Worm (Caenorhabditis elegans) whole organism, young adult: ENCODE data around the gene ZK1127.12.

ENCODE experiments used
- B0019.2 ChIP-seq: fragments of 200-800 bp; sonication (Bioruptor generic); conservative IDR thresholded peaks from 2 replicates; pipeline ENCODE4 v1.3.6; 2022; ENCODE audit warnings: missing genetic modification reagents, missing genetic modification characterization, missing compliant biosample characterization
- B0336.3 ChIP-seq: fragments of 200-800 bp; sonication (Bioruptor generic); IDR thresholded peaks from 2 replicates; pipeline ENCODE4 v1.3.6; 2022; ENCODE audit warnings: missing genetic modification characterization, missing compliant biosample characterization
- D2030.7 ChIP-seq: fragments of 200-800 bp; sonication (Bioruptor generic); IDR thresholded peaks from 2 replicates; pipeline ENCODE4 v1.3.6; 2022; ENCODE audit warnings: missing genetic modification reagents, missing genetic modification characterization, missing compliant biosample characterization
- F10E7.11 ChIP-seq: sonication (generic microtip); optimal IDR thresholded peaks from 2 replicates; lab custom pipeline; 2017; ENCODE audit warnings: mild to moderate bottlenecking, missing genetic modification characterization, moderate library complexity, missing compliant biosample characterization
- F33H1.4 ChIP-seq: fragments of 200-800 bp; sonication (Bioruptor generic); IDR thresholded peaks from 2 replicates; pipeline ENCODE4 v1.3.6; 2022; ENCODE audit warnings: missing genetic modification reagents, missing genetic modification characterization, missing compliant biosample characterization
- F37B4.10 ChIP-seq: fragments of 200-800 bp; sonication (Bioruptor generic); IDR thresholded peaks from 2 replicates; pipeline ENCODE4 v1.3.6; 2022; ENCODE audit warnings: missing genetic modification characterization, missing compliant biosample characterization
- K12H6.12 ChIP-seq: fragments of 200-800 bp; sonication (Bioruptor generic); optimal IDR thresholded peaks from 2 replicates; lab custom pipeline; 2018; ENCODE audit warnings: mild to moderate bottlenecking, missing genetic modification characterization, missing compliant biosample characterization
- T26A5.8 ChIP-seq: sonication (generic microtip); optimal IDR thresholded peaks from 2 replicates; lab custom pipeline; 2016; ENCODE audit warnings: missing genetic modification characterization, missing compliant biosample characterization
- Y56A3A.18 ChIP-seq: fragments of 200-800 bp; sonication (Bioruptor generic); IDR thresholded peaks from 2 replicates; pipeline ENCODE4 v1.3.6; 2022; ENCODE audit warnings: missing genetic modification reagents, missing genetic modification characterization, missing compliant biosample characterization
- Y67H2A.10 ChIP-seq: fragments of 200-800 bp; sonication (Bioruptor generic); conservative IDR thresholded peaks from 2 replicates; pipeline ENCODE4 v1.3.6; 2022; ENCODE audit warnings: missing genetic modification reagents, missing genetic modification characterization, missing compliant biosample characterization
- ZK185.1 ChIP-seq: sonication (generic microtip); optimal IDR thresholded peaks from 2 replicates; lab custom pipeline; 2016; ENCODE audit warnings: mild to moderate bottlenecking, missing genetic modification characterization, missing compliant biosample characterization; ENCODE audit not compliant: poor library complexity, severe bottlenecking
- aptf-2 ChIP-seq: fragments of 200-800 bp; sonication (Bioruptor generic); conservative IDR thresholded peaks from 2 replicates; pipeline ENCODE4 v1.3.6; 2022; ENCODE audit warnings: missing genetic modification reagents, missing genetic modification characterization, missing compliant biosample characterization
- aptf-3 ChIP-seq: fragments of 200-800 bp; sonication (Bioruptor generic); IDR thresholded peaks from 2 replicates; pipeline ENCODE4 v1.3.6; 2022; ENCODE audit warnings: missing genetic modification characterization, missing compliant biosample characterization
- dox-1 ChIP-seq: fragments of 200-800 bp; sonication (Bioruptor generic); IDR thresholded peaks from 2 replicates; pipeline ENCODE4 v1.3.6; 2022; ENCODE audit warnings: missing genetic modification reagents, missing genetic modification characterization, missing compliant biosample characterization
- dpl-1 ChIP-seq: fragments of 150-350 bp; optimal IDR thresholded peaks from 2 replicates; lab custom pipeline; 2014; ENCODE audit warnings: missing biosample characterization, missing genetic modification reagents, missing genetic modification characterization
- efl-1 ChIP-seq: fragments of 150-350 bp; optimal IDR thresholded peaks from 2 replicates; lab custom pipeline; 2014; ENCODE audit warnings: missing biosample characterization, missing genetic modification reagents, missing genetic modification characterization
- egl-44 ChIP-seq: fragments of 200-800 bp; sonication (Bioruptor generic); IDR thresholded peaks from 2 replicates; pipeline ENCODE4 v1.3.6; 2022; ENCODE audit warnings: missing genetic modification reagents, missing genetic modification characterization, missing compliant biosample characterization
- hlh-12 ChIP-seq: sonication (generic microtip); optimal IDR thresholded peaks from 2 replicates; lab custom pipeline; 2016; ENCODE audit warnings: missing genetic modification characterization, missing compliant biosample characterization
- hmg-1.2 ChIP-seq: fragments of 200-800 bp; sonication (Bioruptor generic); IDR thresholded peaks from 2 replicates; pipeline ENCODE4 v1.3.6; 2022; ENCODE audit warnings: missing genetic modification reagents, missing genetic modification characterization, missing compliant biosample characterization
- hsf-1 ChIP-seq: fragments of 200-800 bp; sonication (Bioruptor generic); IDR thresholded peaks from 2 replicates; pipeline ENCODE4 v1.3.6; 2022; ENCODE audit warnings: missing genetic modification reagents, missing genetic modification characterization, missing compliant biosample characterization
- let-607 ChIP-seq, 2 experiments: fragments of 200-800 bp in 1 of 2; sonication (Bioruptor generic) in 1 of 2; sonication (generic microtip) in 1 of 2; optimal IDR thresholded peaks; 2 replicates each; lab custom pipeline; 2016 to 2018; ENCODE audit warnings: mild to moderate bottlenecking in 2 of 2, missing compliant biosample characterization in 2 of 2, missing genetic modification characterization in 2 of 2, moderate library complexity in 2 of 2, missing genotype in 1 of 2
- lin-40 ChIP-seq: sonication (generic microtip); optimal IDR thresholded peaks from 2 replicates; lab custom pipeline; 2016; ENCODE audit warnings: missing genetic modification characterization, mild to moderate bottlenecking, missing compliant biosample characterization, missing genotype, missing genetic modification reagents
- lir-1 ChIP-seq: fragments of 200-800 bp; sonication (Bioruptor generic); conservative IDR thresholded peaks from 2 replicates; pipeline ENCODE4 v1.3.6; 2022; ENCODE audit warnings: missing genetic modification reagents, missing genetic modification characterization, missing compliant biosample characterization
- lsy-27 ChIP-seq: sonication (generic microtip); optimal IDR thresholded peaks from 2 replicates; lab custom pipeline; 2017; ENCODE audit warnings: missing genetic modification characterization, mild to moderate bottlenecking, missing compliant biosample characterization, antibody characterized with exemption, missing genotype, borderline replicate concordance; ENCODE audit not compliant: insufficient read depth
- madf-6 ChIP-seq: fragments of 200-800 bp; sonication (Bioruptor generic); IDR thresholded peaks from 2 replicates; pipeline ENCODE4 v1.3.6; 2022; ENCODE audit warnings: missing genetic modification reagents, missing genetic modification characterization, missing compliant biosample characterization
- madf-8 ChIP-seq: fragments of 200-800 bp; sonication (Bioruptor generic); conservative IDR thresholded peaks from 2 replicates; pipeline ENCODE4 v1.3.6; 2022; ENCODE audit warnings: missing genetic modification reagents, missing genetic modification characterization, missing compliant biosample characterization
- nfya-2 ChIP-seq: fragments of 200-800 bp; sonication (Bioruptor generic); IDR thresholded peaks from 2 replicates; pipeline ENCODE4 v1.3.6; 2022; ENCODE audit warnings: missing genetic modification reagents, missing genetic modification characterization, missing compliant biosample characterization
- nhr-27 ChIP-seq: fragments of 200-800 bp; sonication (Bioruptor generic); optimal IDR thresholded peaks from 2 replicates; lab custom pipeline; 2018; ENCODE audit warnings: mild to moderate bottlenecking, missing genetic modification characterization, moderate library complexity, missing compliant biosample characterization
- nhr-80 ChIP-seq: sonication (generic microtip); optimal IDR thresholded peaks from 2 replicates; lab custom pipeline; 2016; ENCODE audit warnings: missing genetic modification characterization, missing compliant biosample characterization
- nhr-90 ChIP-seq: sonication (generic microtip); optimal IDR thresholded peaks from 2 replicates; lab custom pipeline; 2016; ENCODE audit warnings: missing genotype, mild to moderate bottlenecking, missing genetic modification characterization, missing compliant biosample characterization
- pbrm-1 ChIP-seq: fragments of 200-800 bp; sonication (Bioruptor generic); IDR thresholded peaks from 2 replicates; pipeline ENCODE4 v1.3.6; 2022; ENCODE audit warnings: missing genetic modification reagents, missing genetic modification characterization, missing compliant biosample characterization
- rcor-1 ChIP-seq: fragments of 200-800 bp; sonication (Bioruptor generic); IDR thresholded peaks from 2 replicates; pipeline ENCODE4 v1.3.6; 2022; ENCODE audit warnings: missing genetic modification reagents, missing genetic modification characterization, missing compliant biosample characterization
- snpc-1.1 ChIP-seq: sonication (generic microtip); optimal IDR thresholded peaks from 2 replicates; lab custom pipeline; 2017; ENCODE audit warnings: missing genetic modification characterization, mild to moderate bottlenecking, missing compliant biosample characterization, antibody characterized with exemption, moderate library complexity, missing genotype, missing genetic modification reagents; ENCODE audit not compliant: insufficient read depth
- snpc-4 ChIP-seq, 5 experiments: fragments of 150-350 bp in 1 of 5; sonication (generic microtip) in 4 of 5; optimal IDR thresholded peaks; 2 replicates each; lab custom pipeline; 2014 to 2018; ENCODE audit warnings: missing genetic modification characterization in 5 of 5, missing biosample characterization in 3 of 5, antibody characterized with exemption in 2 of 5, mild to moderate bottlenecking in 2 of 5, missing compliant biosample characterization in 2 of 5, missing genotype in 2 of 5, moderate library complexity in 2 of 5, missing genetic modification reagents in 1 of 5
- tlf-1 ChIP-seq: fragments of 200-800 bp; sonication (Bioruptor generic); optimal IDR thresholded peaks from 2 replicates; lab custom pipeline; 2018; ENCODE audit warnings: mild to moderate bottlenecking, missing genetic modification characterization, missing compliant biosample characterization
- unc-62 ChIP-seq: fragments of 150-350 bp; optimal IDR thresholded peaks from 2 replicates; lab custom pipeline; 2014; ENCODE audit warnings: missing biosample characterization, missing genetic modification reagents, missing genetic modification characterization
- ztf-3 ChIP-seq: fragments of 200-800 bp; sonication (Bioruptor generic); optimal IDR thresholded peaks from 2 replicates; lab custom pipeline; 2018; ENCODE audit warnings: mild to moderate bottlenecking, missing genetic modification characterization, missing compliant biosample characterization
- ztf-6 ChIP-seq: fragments of 200-800 bp; sonication (Bioruptor generic); IDR thresholded peaks from 2 replicates; pipeline ENCODE4 v1.3.6; 2022; ENCODE audit warnings: missing genetic modification reagents, missing genetic modification characterization, missing compliant biosample characterization

The ZK1127.12 gene

ce11 chrII:7024897-7025852 lies 26.7 kb upstream of the ZK1127.12 start, which contains the start of gene znf-598 (continued):
- TF ChIP-seq snpc-4 (GFP tag; optimal IDR thresholded peaks at IDR 0.05; lab: Kevin White, UChicago) (no peak), snpc-4 (tag; optimal IDR thresholded peaks at IDR 0.05; lab: Kevin White, UChicago) (peak in 1 of 4 experiments; percentile 16), F37B4.10 (GFP tag; lab: Robert Waterston, UW) (no peak), egl-44 (GFP tag; lab: Robert Waterston, UW) (no peak), pbrm-1 (GFP tag; lab: Robert Waterston, UW) (no peak), madf-6 (GFP tag; lab: Robert Waterston, UW) (peak; percentile 82), D2030.7 (GFP tag; lab: Robert Waterston, UW) (peak; percentile 34; the same call in 1 of the 2 replicates), unc-62 (GFP tag; lab: Kevin White, UChicago) (no peak), aptf-2 (no peak), lir-1 (GFP tag; lab: Robert Waterston, UW) (no peak), Y67H2A.10 (GFP tag; lab: Robert Waterston, UW) (no peak), F10E7.11 (tag; lab: Kevin White, UChicago) (no peak), K12H6.12 (no peak), B0336.3 (GFP tag; lab: Robert Waterston, UW) (0 out of 2 replicates have a peak, but pooled peaks have one; percentile 22), lin-40 (tag; lab: Kevin White, UChicago) (peak; percentile 12), dox-1 (GFP tag; lab: Robert Waterston, UW) (0 out of 2 replicates have a peak, but pooled peaks have one; percentile 25), rcor-1 (GFP tag; lab: Robert Waterston, UW) (no peak), nhr-27 (tag; lab: Kevin White, UChicago) (no peak)

ce11 chrII:7029524-7029923 lies 22.4 kb upstream of the ZK1127.12 start:
- no peak for TF ChIP-seq dpl-1 (GFP tag; lab: Kevin White, UChicago)
- TF ChIP-seq hlh-12 (tag; lab: Kevin White, UChicago) = no peak
- no peak for TF ChIP-seq aptf-3 (GFP tag; lab: Robert Waterston, UW)
- TF ChIP-seq hmg-1.2 (GFP tag; lab: Robert Waterston, UW) = no peak
- TF ChIP-seq ZK185.1 (tag; lab: Kevin White, UChicago) = no peak
- no peak for TF ChIP-seq nhr-27 (tag; lab: Kevin White, UChicago)
- TF ChIP-seq madf-8 (GFP tag; lab: Robert Waterston, UW) = no peak
- no peak for TF ChIP-seq unc-62 (GFP tag; lab: Kevin White, UChicago)

ce11 chrII:7031137-7031697 lies 20.7 kb upstream of the ZK1127.12 start:
- TF ChIP-seq tlf-1 (GFP tag; lab: Kevin White, UChicago) (no peak), nhr-90 (no peak), nhr-80 (tag; lab: Kevin White, UChicago) (peak; percentile 84), let-607 (tag; optimal IDR thresholded peaks at IDR 0.05; lab: Kevin White, UChicago) (peak in 1 of 2 experiments; percentile 20), ztf-6 (no peak), egl-44 (GFP tag; lab: Robert Waterston, UW) (no peak)

- TF ChIP-seq madf-8 (GFP tag; lab: Robert Waterston, UW) (peak; percentile 90), pbrm-1 (GFP tag; lab: Robert Waterston, UW) (0 out of 2 replicates have a peak, but pooled peaks have one; percentile 16), B0019.2 (GFP tag; lab: Robert Waterston, UW) (peak; percentile 66; the same call in 1 of the 2 replicates), snpc-1.1 (no peak), hsf-1 (GFP tag; lab: Robert Waterston, UW) (peak; percentile 90), F33H1.4 (GFP tag; lab: Robert Waterston, UW) (peak; percentile 91), ztf-3 (GFP tag; lab: Kevin White, UChicago) (no peak), lsy-27 (tag; lab: Kevin White, UChicago) (no peak), Y56A3A.18 (GFP tag; lab: Robert Waterston, UW) (no peak), efl-1 (GFP tag; lab: Kevin White, UChicago) (peak; percentile 91), nfya-2 (GFP tag; lab: Robert Waterston, UW) (no peak), T26A5.8 (no peak)
Measured at ce11 chrII:7037659-7038342, 14.1 kb upstream of the ZK1127.12 start, which contains the start of gene cin-4. TSS of gene cin-4 (plus strand) at chrII:7038292.
